Fruit fly (Drosophila melanogaster) whole organism, prepupa: Measurements from ENCODE around the gene Son.

Experiments used
- Blimp-1 ChIP-seq: fragments of 200-800 bp; sonication (Bioruptor generic); optimal IDR thresholded peaks from 3 replicates; lab custom pipeline; 2017; ENCODE audit warnings: missing biosample characterization, missing genetic modification characterization, mild to moderate bottlenecking, moderate library complexity, missing genetic modification reagents
- CG10669 ChIP-seq: fragments of 200-800 bp; sonication (Bioruptor generic); optimal IDR thresholded peaks from 3 replicates; lab custom pipeline; 2018; ENCODE audit warnings: missing biosample characterization, mild to moderate bottlenecking, missing genetic modification characterization, moderate library complexity
- CG11294 ChIP-seq: fragments of 200-800 bp; sonication (Bioruptor generic); IDR thresholded peaks from 2 replicates; pipeline ENCODE4 v1.3.6; 2022; ENCODE audit warnings: missing biosample characterization, missing genetic modification characterization
- CG11902 ChIP-seq: fragments of 200-800 bp; sonication (Bioruptor generic); optimal IDR thresholded peaks from 3 replicates; lab custom pipeline; 2016; ENCODE audit warnings: missing biosample characterization, missing genetic modification characterization
- CG15336 ChIP-seq: fragments of 200-800 bp; sonication (Bioruptor generic); IDR thresholded peaks from 2 replicates; pipeline ENCODE4 v1.3.6; 2022; ENCODE audit warnings: missing biosample characterization, missing genetic modification characterization
- CG1621 ChIP-seq: fragments of 200-800 bp; sonication (Bioruptor generic); optimal IDR thresholded peaks from 3 replicates; lab custom pipeline; 2018; ENCODE audit warnings: missing biosample characterization, mild to moderate bottlenecking, missing genetic modification characterization
- CG16779 ChIP-seq: fragments of 200-800 bp; sonication (Bioruptor generic); optimal IDR thresholded peaks from 3 replicates; lab custom pipeline; 2017; ENCODE audit warnings: missing biosample characterization, mild to moderate bottlenecking, missing genetic modification characterization
- CG3032 ChIP-seq: fragments of 200-800 bp; optimal IDR thresholded peaks from 2 replicates; lab custom pipeline; 2019; ENCODE audit warnings: missing biosample characterization, mild to moderate bottlenecking, missing genetic modification characterization, moderate library complexity
- CG31627 ChIP-seq: fragments of 200-800 bp; sonication (Bioruptor generic); optimal IDR thresholded peaks from 3 replicates; lab custom pipeline; 2016; ENCODE audit warnings: missing biosample characterization, missing genetic modification characterization
- CG32006 ChIP-seq: fragments of 200-800 bp; sonication (Bioruptor generic); optimal IDR thresholded peaks from 3 replicates; lab custom pipeline; 2017; ENCODE audit warnings: missing biosample characterization, mild to moderate bottlenecking, missing genetic modification characterization
- CG34406 ChIP-seq: fragments of 200-800 bp; sonication (Bioruptor generic); optimal IDR thresholded peaks from 3 replicates; lab custom pipeline; 2016; ENCODE audit warnings: missing biosample characterization, missing genetic modification characterization
- CG3919 ChIP-seq: fragments of 200-800 bp; sonication (Bioruptor generic); optimal IDR thresholded peaks from 3 replicates; lab custom pipeline; 2016; ENCODE audit warnings: missing biosample characterization, missing genetic modification characterization
- CG4318 ChIP-seq: fragments of 200-800 bp; sonication (Bioruptor generic); optimal IDR thresholded peaks from 3 replicates; lab custom pipeline; 2017; ENCODE audit warnings: missing biosample characterization, mild to moderate bottlenecking, missing genetic modification characterization
- CG6163 ChIP-seq: fragments of 200-800 bp; sonication (Bioruptor generic); IDR thresholded peaks from 3 replicates; pipeline ENCODE4 v1.3.6; 2022; ENCODE audit warnings: missing biosample characterization, missing genetic modification characterization
- CG6276 ChIP-seq: fragments of 200-800 bp; sonication (Bioruptor generic); optimal IDR thresholded peaks from 2 replicates; lab custom pipeline; 2017; ENCODE audit warnings: missing biosample characterization, mild to moderate bottlenecking, missing genetic modification characterization
- CG6854 ChIP-seq: fragments of 200-800 bp; sonication (Bioruptor generic); optimal IDR thresholded peaks from 2 replicates; lab custom pipeline; 2017; ENCODE audit warnings: missing biosample characterization, mild to moderate bottlenecking, missing genetic modification characterization
- CG7368 ChIP-seq: fragments of 200-800 bp; sonication (Bioruptor generic); optimal IDR thresholded peaks from 3 replicates; lab custom pipeline; 2016; ENCODE audit warnings: missing biosample characterization, missing genetic modification characterization
- CG8119 ChIP-seq: fragments of 200-800 bp; sonication (Bioruptor generic); IDR thresholded peaks from 3 replicates; pipeline ENCODE4 v1.3.6; 2022; ENCODE audit warnings: missing biosample characterization, missing genetic modification characterization
- CG8319 ChIP-seq: fragments of 200-800 bp; sonication (Bioruptor generic); optimal IDR thresholded peaks from 3 replicates; lab custom pipeline; 2016; ENCODE audit warnings: missing biosample characterization, missing genetic modification characterization
- CG8632 ChIP-seq: fragments of 200-800 bp; sonication (Bioruptor generic); optimal IDR thresholded peaks from 3 replicates; lab custom pipeline; 2016; ENCODE audit warnings: missing biosample characterization, missing genetic modification characterization
- CG9139 ChIP-seq: fragments of 200-800 bp; sonication (Bioruptor generic); optimal IDR thresholded peaks from 3 replicates; lab custom pipeline; 2017; ENCODE audit warnings: missing biosample characterization, mild to moderate bottlenecking, missing genetic modification characterization
- Eip78C ChIP-seq: fragments of 200-800 bp; sonication (Bioruptor generic); peaks from one replicate; lab custom pipeline; 2016; ENCODE audit warnings: missing biosample characterization, missing genetic modification characterization
- Eip93F ChIP-seq: fragments of 200-800 bp; sonication (Bioruptor generic); optimal IDR thresholded peaks from 2 replicates; lab custom pipeline; 2016; ENCODE audit warnings: missing biosample characterization, mild to moderate bottlenecking, missing genetic modification characterization
- Ets21C ChIP-seq: fragments of 200-800 bp; sonication (Bioruptor generic); optimal IDR thresholded peaks from 3 replicates; lab custom pipeline; 2016; ENCODE audit warnings: missing biosample characterization, missing genetic modification characterization
- Gug ChIP-seq: fragments of 200-800 bp; sonication (Bioruptor generic); IDR thresholded peaks from 2 replicates; pipeline ENCODE4 v1.3.6; 2022; ENCODE audit warnings: missing biosample characterization, missing genetic modification characterization
- Hr38 ChIP-seq: sonication (Bioruptor generic); optimal IDR thresholded peaks from 2 replicates; lab custom pipeline; 2016; ENCODE audit warnings: missing biosample characterization, missing genetic modification characterization
- Hr39 ChIP-seq: fragments of 200-800 bp; sonication (Bioruptor generic); optimal IDR thresholded peaks from 2 replicates; lab custom pipeline; 2016; ENCODE audit warnings: missing biosample characterization, missing genetic modification characterization
- Hr4 ChIP-seq: fragments of 200-800 bp; sonication (Bioruptor generic); optimal IDR thresholded peaks from 3 replicates; lab custom pipeline; 2016; ENCODE audit warnings: missing biosample characterization, missing genetic modification characterization
- Lpt ChIP-seq: fragments of 200-800 bp; sonication (Bioruptor generic); optimal IDR thresholded peaks from 3 replicates; lab custom pipeline; 2016; ENCODE audit warnings: missing biosample characterization, missing genetic modification characterization
- Met ChIP-seq: fragments of 200-800 bp; sonication (Bioruptor generic); optimal IDR thresholded peaks from 3 replicates; lab custom pipeline; 2016; ENCODE audit warnings: missing biosample characterization, missing genetic modification characterization
- Smox ChIP-seq: fragments of 200-800 bp; sonication (Bioruptor generic); optimal IDR thresholded peaks from 3 replicates; lab custom pipeline; 2016; ENCODE audit warnings: missing biosample characterization, missing genetic modification characterization
- Sox102F ChIP-seq: fragments of 200-800 bp; sonication (Bioruptor generic); optimal IDR thresholded peaks from 2 replicates; lab custom pipeline; 2016; ENCODE audit warnings: missing biosample characterization, mild to moderate bottlenecking, missing genetic modification characterization
- Sox14 ChIP-seq: fragments of 200-800 bp; sonication (Bioruptor generic); optimal IDR thresholded peaks from 3 replicates; lab custom pipeline; 2016; ENCODE audit warnings: missing biosample characterization, missing genetic modification characterization
- Sox15 ChIP-seq: fragments of 200-800 bp; sonication (Bioruptor generic); optimal IDR thresholded peaks from 3 replicates; lab custom pipeline; 2016; ENCODE audit warnings: missing biosample characterization, missing genetic modification characterization
- achi ChIP-seq: fragments of 200-800 bp; sonication (Bioruptor generic); optimal IDR thresholded peaks from 3 replicates; lab custom pipeline; 2016; ENCODE audit warnings: missing biosample characterization, missing genetic modification characterization
- acj6 ChIP-seq: fragments of 200-800 bp; sonication (Bioruptor generic); optimal IDR thresholded peaks from 3 replicates; lab custom pipeline; 2016; ENCODE audit warnings: missing biosample characterization, missing genetic modification characterization
- cyc ChIP-seq: fragments of 200-800 bp; sonication (Bioruptor generic); optimal IDR thresholded peaks from 3 replicates; lab custom pipeline; 2016; ENCODE audit warnings: missing biosample characterization, missing genetic modification characterization
- dac ChIP-seq: fragments of 200-800 bp; sonication (Bioruptor generic); optimal IDR thresholded peaks from 2 replicates; lab custom pipeline; 2017; ENCODE audit warnings: missing biosample characterization, mild to moderate bottlenecking, missing genetic modification characterization
- dsx ChIP-seq: fragments of 200-800 bp; optimal IDR thresholded peaks from 3 replicates; lab custom pipeline; 2019; ENCODE audit warnings: missing biosample characterization, mild to moderate bottlenecking, missing genetic modification characterization, moderate library complexity; ENCODE audit not compliant: poor library complexity, severe bottlenecking
- eg ChIP-seq: fragments of 200-800 bp; sonication (Bioruptor generic); IDR thresholded peaks from 3 replicates; pipeline ENCODE4 v1.3.6; 2022; ENCODE audit warnings: missing biosample characterization, missing genetic modification characterization
- esn ChIP-seq: fragments of 200-800 bp; sonication (Bioruptor generic); optimal IDR thresholded peaks from 2 replicates; lab custom pipeline; 2016; ENCODE audit warnings: missing biosample characterization, mild to moderate bottlenecking, missing genetic modification characterization, moderate library complexity
- fd59A ChIP-seq: fragments of 200-800 bp; sonication (Bioruptor generic); optimal IDR thresholded peaks from 2 replicates; lab custom pipeline; 2017; ENCODE audit warnings: missing biosample characterization, mild to moderate bottlenecking, missing genetic modification characterization, missing genetic modification reagents
- fd85E ChIP-seq: fragments of 200-800 bp; sonication (Bioruptor generic); optimal IDR thresholded peaks from 3 replicates; lab custom pipeline; 2016; ENCODE audit warnings: missing biosample characterization, missing genetic modification characterization
- fkh ChIP-seq: fragments of 200-800 bp; sonication (Bioruptor generic); optimal IDR thresholded peaks from 3 replicates; lab custom pipeline; 2017; ENCODE audit warnings: missing biosample characterization, mild to moderate bottlenecking, missing genetic modification characterization, moderate library complexity
- lz ChIP-seq: fragments of 200-800 bp; sonication (Bioruptor generic); optimal IDR thresholded peaks from 3 replicates; lab custom pipeline; 2016; ENCODE audit warnings: missing biosample characterization, missing genetic modification characterization
- net ChIP-seq: fragments of 200-800 bp; sonication (Bioruptor generic); optimal IDR thresholded peaks from 3 replicates; lab custom pipeline; 2016; ENCODE audit warnings: missing biosample characterization, missing genetic modification characterization
- pdm3 ChIP-seq: fragments of 200-800 bp; sonication (Bioruptor generic); optimal IDR thresholded peaks from 3 replicates; lab custom pipeline; 2016; ENCODE audit warnings: missing biosample characterization, missing genetic modification characterization
- salr ChIP-seq, 2 experiments: fragments of 200-800 bp; sonication (Bioruptor generic); optimal IDR thresholded peaks; 3 replicates each; lab custom pipeline; 2016 to 2018; ENCODE audit warnings: missing biosample characterization in 2 of 2, missing genetic modification characterization in 2 of 2, mild to moderate bottlenecking in 1 of 2
- spab ChIP-seq: fragments of 200-800 bp; sonication (Bioruptor generic); optimal IDR thresholded peaks from 2 replicates; lab custom pipeline; 2017; ENCODE audit warnings: missing biosample characterization, mild to moderate bottlenecking, missing genetic modification characterization, missing genetic modification reagents
- ss ChIP-seq, 2 experiments: fragments of 200-800 bp; sonication (Bioruptor generic); optimal IDR thresholded peaks; 2 replicates in 1 of 2; 3 replicates in 1 of 2; lab custom pipeline; 2017 to 2018; ENCODE audit warnings: mild to moderate bottlenecking in 2 of 2, missing biosample characterization in 2 of 2, missing genetic modification characterization in 2 of 2, moderate library complexity in 1 of 2
- svp ChIP-seq: fragments of 200-800 bp; sonication (Bioruptor generic); peaks from one replicate; lab custom pipeline; 2016; ENCODE audit warnings: missing biosample characterization, missing genetic modification characterization
- topi ChIP-seq: fragments of 200-800 bp; sonication (Bioruptor generic); optimal IDR thresholded peaks from 3 replicates; lab custom pipeline; 2016; ENCODE audit warnings: missing biosample characterization, missing genetic modification characterization

The Son gene

dm6 chr3R:9586663-9587248 lies 8.9 kb downstream of the Son start, which contains the start of gene P58IPK:
P58IPK (plus strand) TSS chr3R:9586942.
- peak; percentile 29 for TF ChIP-seq cyc (GFP tag; lab: Kevin White, UChicago)
- TF ChIP-seq fd85E (GFP tag; lab: Kevin White, UChicago) = no peak
- no peak for TF ChIP-seq salr (GFP tag; optimal IDR thresholded peaks at IDR 0.05; lab: Kevin White, UChicago)
- TF ChIP-seq CG8119 (GFP tag; lab: Robert Waterston, UW) = no peak
- no peak for TF ChIP-seq Hr38 (GFP tag; lab: Kevin White, UChicago)
- TF ChIP-seq Eip78C = peak; percentile 74
- no peak for TF ChIP-seq CG8632 (GFP tag; lab: Kevin White, UChicago)
- TF ChIP-seq spab = no peak
- TF ChIP-seq CG15336 (GFP tag; lab: Robert Waterston, UW) = peak; percentile 10; the same call in 1 of the 2 replicates
- TF ChIP-seq fkh (GFP tag; lab: Kevin White, UChicago) = no peak
- TF ChIP-seq CG6163 (GFP tag; lab: Robert Waterston, UW) = peak; percentile 30; the same call in 1 of the 3 replicates
- no peak for TF ChIP-seq Sox15
- TF ChIP-seq CG4318 = no peak
- TF ChIP-seq acj6 (GFP tag; lab: Kevin White, UChicago) = peak; percentile 37
- no peak for TF ChIP-seq CG11294 (GFP tag; lab: Robert Waterston, UW)
- TF ChIP-seq Hr4 (GFP tag; lab: Kevin White, UChicago) = peak; percentile 48
- peak; percentile 42 for TF ChIP-seq topi
- no peak for TF ChIP-seq Ets21C (GFP tag; lab: Kevin White, UChicago)
- no peak for TF ChIP-seq CG8319 (GFP tag; lab: Kevin White, UChicago)
- no peak for TF ChIP-seq CG32006
- no peak for TF ChIP-seq Smox (GFP tag; lab: Kevin White, UChicago)
- peak; percentile 36 for TF ChIP-seq CG3919
- TF ChIP-seq pdm3 (GFP tag; lab: Kevin White, UChicago) = peak; percentile 62
- peak; percentile 61 for TF ChIP-seq esn (GFP tag; lab: Kevin White, UChicago)
- peak; percentile 69 for TF ChIP-seq Hr39 (GFP tag; lab: Kevin White, UChicago)
- no peak for TF ChIP-seq CG7368 (GFP tag; lab: Kevin White, UChicago)
- peak; percentile 28 for TF ChIP-seq CG6854 (GFP tag; lab: Kevin White, UChicago)
- peak; percentile 66 for TF ChIP-seq CG31627 (GFP tag; lab: Kevin White, UChicago)
- peak; percentile 62; the same call in 2 of the 3 replicates for TF ChIP-seq eg (GFP tag; lab: Robert Waterston, UW)
- no peak for TF ChIP-seq Blimp-1
- no peak for TF ChIP-seq CG6276 (GFP tag; lab: Kevin White, UChicago)
- no peak for TF ChIP-seq Lpt (GFP tag; lab: Kevin White, UChicago)
- peak; percentile 4 for TF ChIP-seq Eip93F (GFP tag; lab: Kevin White, UChicago)
- no peak for TF ChIP-seq ss (GFP tag; optimal IDR thresholded peaks at IDR 0.05; lab: Kevin White, UChicago)
- TF ChIP-seq CG34406 = no peak
- no peak for TF ChIP-seq CG16779 (tag; lab: Kevin White, UChicago)
- TF ChIP-seq net (GFP tag; lab: Kevin White, UChicago) = peak; percentile 23
- peak; percentile 1 for TF ChIP-seq dsx (GFP tag; lab: Kevin White, UChicago)
- TF ChIP-seq Sox14 (GFP tag; lab: Kevin White, UChicago) = peak; percentile 62
- TF ChIP-seq fd59A = no peak
- TF ChIP-seq CG1621 (tag; lab: Kevin White, UChicago) = no peak
- TF ChIP-seq Met (GFP tag; lab: Kevin White, UChicago) = no peak
- TF ChIP-seq dac (GFP tag; lab: Kevin White, UChicago) = no peak
- TF ChIP-seq CG11902 (GFP tag; lab: Kevin White, UChicago) = no peak
- TF ChIP-seq CG3032 = peak; percentile 59
- no peak for TF ChIP-seq CG10669 (GFP tag; lab: Kevin White, UChicago)
- no peak for TF ChIP-seq svp (GFP tag; lab: Kevin White, UChicago)
- peak; percentile 46 for TF ChIP-seq achi (GFP tag; lab: Kevin White, UChicago)
- no peak for TF ChIP-seq CG9139 (GFP tag; lab: Kevin White, UChicago)
- TF ChIP-seq Gug (GFP tag; lab: Robert Waterston, UW) = no peak
- peak; percentile 68 for TF ChIP-seq lz (GFP tag; lab: Kevin White, UChicago)
- TF ChIP-seq Sox102F (GFP tag; lab: Kevin White, UChicago) = no peak
